Fruit fly (Drosophila melanogaster) whole organism, embryonic: ENCODE measurements around the gene Wdr33.
A peak's percentile ranks its signal among the peaks of the same experiment; 100 is the strongest.

Source experiments
- Adf1 ChIP-seq: fragments of 200-800 bp; sonication (Bioruptor generic); IDR thresholded peaks from 2 replicates; pipeline ENCODE4 v1.3.6; 2022; ENCODE audit warnings: missing biosample characterization, missing genetic modification characterization
- Antp ChIP-seq: fragments of 200-800 bp; sonication (Bioruptor generic); optimal IDR thresholded peaks from 3 replicates; lab custom pipeline; 2016; ENCODE audit warnings: missing biosample characterization, missing genetic modification characterization
- Bgb ChIP-seq: fragments of 200-800 bp; sonication (Bioruptor generic); IDR thresholded peaks from 2 replicates; pipeline ENCODE4 v1.3.6; 2022; ENCODE audit warnings: missing biosample characterization, missing genetic modification characterization; ENCODE audit not compliant: partially characterized antibody
- Bteb2 ChIP-seq: fragments of 200-800 bp; sonication (Bioruptor generic); optimal IDR thresholded peaks from 2 replicates; lab custom pipeline; 2016; ENCODE audit warnings: missing biosample characterization, missing genetic modification characterization
- CG10431 ChIP-seq: fragments of 200-800 bp; sonication (Bioruptor generic); optimal IDR thresholded peaks from 3 replicates; lab custom pipeline; 2018; ENCODE audit warnings: missing biosample characterization, mild to moderate bottlenecking, missing genetic modification characterization
- CG12942 ChIP-seq: fragments of 200-800 bp; sonication (Bioruptor generic); optimal IDR thresholded peaks from 3 replicates; lab custom pipeline; 2016; ENCODE audit warnings: missing biosample characterization, missing genetic modification characterization
- CG14710 ChIP-seq: fragments of 200-800 bp; sonication (Bioruptor generic); optimal IDR thresholded peaks from 3 replicates; lab custom pipeline; 2019; ENCODE audit warnings: missing biosample characterization, mild to moderate bottlenecking, missing genetic modification characterization, moderate library complexity
- CG17612 ChIP-seq: fragments of 200-800 bp; sonication (Bioruptor generic); IDR thresholded peaks from 2 replicates; pipeline ENCODE4 v1.3.6; 2022; ENCODE audit warnings: missing biosample characterization, missing genetic modification characterization
- CG1832 ChIP-seq: fragments of 200-800 bp; sonication (Bioruptor generic); optimal IDR thresholded peaks from 2 replicates; lab custom pipeline; 2017; ENCODE audit warnings: missing biosample characterization, mild to moderate bottlenecking, missing genetic modification characterization, inconsistent platforms
- CG2120 ChIP-seq: fragments of 200-800 bp; sonication (Bioruptor generic); optimal IDR thresholded peaks from 3 replicates; lab custom pipeline; 2016; ENCODE audit warnings: missing biosample characterization, missing genetic modification characterization
- CG3407 ChIP-seq: fragments of 200-800 bp; sonication (Bioruptor generic); optimal IDR thresholded peaks from 2 replicates; lab custom pipeline; 2018; ENCODE audit warnings: missing biosample characterization, mild to moderate bottlenecking, missing genetic modification characterization
- CG34376 ChIP-seq: fragments of 200-800 bp; sonication (Bioruptor generic); optimal IDR thresholded peaks from 2 replicates; lab custom pipeline; 2018; ENCODE audit warnings: missing biosample characterization, mild to moderate bottlenecking, missing genetic modification characterization
- CG3726 ChIP-seq: fragments of 200-800 bp; sonication (Bioruptor generic); IDR thresholded peaks from 3 replicates; pipeline ENCODE4, ENCODE4 v1.3.6; 2022; ENCODE audit warnings: missing biosample characterization, missing genetic modification characterization
- CG4404 ChIP-seq: fragments of 200-800 bp; sonication (Bioruptor generic); IDR thresholded peaks from 2 replicates; pipeline ENCODE4 v1.3.6; 2022; ENCODE audit warnings: missing biosample characterization, missing genetic modification characterization
- CG4854 ChIP-seq: fragments of 200-800 bp; sonication (Bioruptor generic); optimal IDR thresholded peaks from 2 replicates; lab custom pipeline; 2016; ENCODE audit warnings: missing biosample characterization, missing genetic modification characterization, inconsistent platforms
- CG5245 ChIP-seq: fragments of 200-800 bp; sonication (Bioruptor generic); optimal IDR thresholded peaks from 3 replicates; lab custom pipeline; 2016; ENCODE audit warnings: missing biosample characterization, missing genetic modification characterization
- CG6813 ChIP-seq: fragments of 200-800 bp; sonication (Bioruptor generic); optimal IDR thresholded peaks from 2 replicates; lab custom pipeline; 2017; ENCODE audit warnings: missing biosample characterization, missing genetic modification characterization, mild to moderate bottlenecking, moderate library complexity, missing genetic modification reagents
- CG7745 ChIP-seq: fragments of 200-800 bp; sonication (Bioruptor generic); optimal IDR thresholded peaks from 2 replicates; lab custom pipeline; 2018; ENCODE audit warnings: missing biosample characterization, mild to moderate bottlenecking, missing genetic modification characterization, moderate library complexity
- CG7963 ChIP-seq: fragments of 200-800 bp; sonication (Bioruptor generic); IDR thresholded peaks from 3 replicates; pipeline ENCODE4 v1.3.6; 2022; ENCODE audit warnings: missing biosample characterization, missing genetic modification characterization; ENCODE audit not compliant: partially characterized antibody
- CG8388 ChIP-seq: fragments of 200-800 bp; sonication (Bioruptor generic); optimal IDR thresholded peaks from 2 replicates; lab custom pipeline; 2019; ENCODE audit warnings: missing biosample characterization, mild to moderate bottlenecking, missing genetic modification characterization, moderate library complexity
- Doc3 ChIP-seq: fragments of 200-800 bp; sonication (Bioruptor generic); IDR thresholded peaks from 3 replicates; pipeline ENCODE4 v1.3.6; 2022; ENCODE audit warnings: missing biosample characterization, missing genetic modification characterization; ENCODE audit not compliant: partially characterized antibody
- Elba2 ChIP-seq: fragments of 200-800 bp; sonication (Bioruptor generic); optimal IDR thresholded peaks from 3 replicates; lab custom pipeline; 2016; ENCODE audit warnings: missing biosample characterization, missing genetic modification characterization
- Nf-YC ChIP-seq: fragments of 200-800 bp; optimal IDR thresholded peaks from 3 replicates; lab custom pipeline; 2019; ENCODE audit warnings: missing biosample characterization, mild to moderate bottlenecking, missing genetic modification characterization, moderate library complexity
- Scr ChIP-seq: fragments of 200-800 bp; sonication (Bioruptor generic); IDR thresholded peaks from 2 replicates; pipeline ENCODE4 v1.3.6; 2022; ENCODE audit warnings: missing biosample characterization, missing genetic modification characterization; ENCODE audit not compliant: partially characterized antibody
- aop ChIP-seq: fragments of 200-800 bp; sonication (Bioruptor generic); IDR thresholded peaks from 2 replicates; pipeline ENCODE4 v1.3.6; 2022; ENCODE audit warnings: missing biosample characterization, missing genetic modification characterization
- ap ChIP-seq: fragments of 200-800 bp; sonication (Bioruptor generic); IDR thresholded peaks from 2 replicates; pipeline ENCODE4 v1.3.6; 2022; ENCODE audit warnings: missing biosample characterization, missing genetic modification characterization
- bbx ChIP-seq: fragments of 200-800 bp; sonication (Bioruptor generic); IDR thresholded peaks from 2 replicates; pipeline ENCODE4 v1.3.6; 2022; ENCODE audit warnings: missing biosample characterization, missing genetic modification characterization; ENCODE audit not compliant: partially characterized antibody
- cad ChIP-seq: fragments of >200 bp; optimal IDR thresholded peaks from 2 replicates; lab custom pipeline; 2017; ENCODE audit warnings: missing biosample characterization, missing genetic modification characterization
- cato ChIP-seq: fragments of 200-800 bp; sonication (Bioruptor generic); optimal IDR thresholded peaks from 2 replicates; lab custom pipeline; 2016; ENCODE audit warnings: missing biosample characterization, missing genetic modification characterization, borderline replicate concordance
- fd3F ChIP-seq: fragments of 200-800 bp; sonication (Bioruptor generic); optimal IDR thresholded peaks from 2 replicates; lab custom pipeline; 2018; ENCODE audit warnings: missing biosample characterization, mild to moderate bottlenecking, missing genetic modification characterization, moderate library complexity
- jigr1 ChIP-seq: fragments of 200-800 bp; sonication (Bioruptor generic); IDR thresholded peaks from 3 replicates; pipeline ENCODE4 v1.3.6; 2022; ENCODE audit warnings: missing biosample characterization, missing genetic modification characterization
- kni ChIP-seq: fragments of 200-800 bp; sonication (Bioruptor generic); optimal IDR thresholded peaks from 3 replicates; lab custom pipeline; 2017; ENCODE audit warnings: mild to moderate bottlenecking, missing biosample characterization, missing genetic modification reagents, missing genetic modification characterization
- lov ChIP-seq, 2 experiments: fragments of 200-800 bp in 1 of 2; fragments of >200 bp in 1 of 2; sonication (Bioruptor generic) in 1 of 2; IDR thresholded peaks in 1 of 2; optimal IDR thresholded peaks in 1 of 2; 2 replicates in 1 of 2; 3 replicates in 1 of 2; pipeline versions ENCODE4 v1.3.6 to Lab custom; 2017 to 2022; ENCODE audit warnings: missing biosample characterization in 1 of 2, missing genetic modification characterization in 1 of 2
- maf-S ChIP-seq: fragments of 200-800 bp; sonication (Bioruptor generic); optimal IDR thresholded peaks from 2 replicates; lab custom pipeline; 2016; ENCODE audit warnings: missing biosample characterization, missing genetic modification characterization
- oc ChIP-seq: fragments of 200-800 bp; sonication (Bioruptor generic); optimal IDR thresholded peaks from 2 replicates; lab custom pipeline; 2018; ENCODE audit warnings: missing biosample characterization, mild to moderate bottlenecking, missing genetic modification characterization, moderate library complexity
- pan ChIP-seq, 4 experiments: fragments of >200 bp in 3 of 4; fragments of 200-800 bp in 1 of 4; sonication (Bioruptor generic) in 1 of 4; optimal IDR thresholded peaks in 3 of 4; IDR thresholded peaks in 1 of 4; 2 replicates each; pipeline versions ENCODE4 v1.3.6 to Lab custom; 2017 to 2022; ENCODE audit warnings: missing biosample characterization in 2 of 4, missing genetic modification characterization in 2 of 4, mixed read lengths in 1 of 4
- pnt ChIP-seq: fragments of 200-800 bp; sonication (Bioruptor generic); optimal IDR thresholded peaks from 3 replicates; lab custom pipeline; 2016; ENCODE audit warnings: missing biosample characterization, missing genetic modification characterization
- repo ChIP-seq: fragments of 200-800 bp; sonication (Bioruptor generic); optimal IDR thresholded peaks from 2 replicates; lab custom pipeline; 2016; ENCODE audit warnings: missing biosample characterization, missing genetic modification characterization
- ro ChIP-seq: fragments of 200-800 bp; sonication (Bioruptor generic); IDR thresholded peaks from 2 replicates; pipeline ENCODE4 v1.3.6; 2022; ENCODE audit warnings: missing biosample characterization, missing genetic modification characterization
- so ChIP-seq: fragments of 200-800 bp; sonication (Bioruptor generic); IDR thresholded peaks from 3 replicates; pipeline ENCODE4 v1.3.6; 2022; ENCODE audit warnings: missing biosample characterization, missing genetic modification characterization
- stc ChIP-seq: fragments of 200-800 bp; sonication (Bioruptor generic); IDR thresholded peaks from 2 replicates; pipeline ENCODE4 v1.3.6; 2022; ENCODE audit warnings: missing biosample characterization, missing genetic modification characterization
- tap ChIP-seq: fragments of 200-800 bp; optimal IDR thresholded peaks from 3 replicates; lab custom pipeline; 2019; ENCODE audit warnings: missing biosample characterization, mild to moderate bottlenecking, missing genetic modification characterization, moderate library complexity
- trh ChIP-seq: fragments of 200-800 bp; sonication (Bioruptor generic); optimal IDR thresholded peaks from 2 replicates; lab custom pipeline; 2016; ENCODE audit warnings: missing biosample characterization, missing genetic modification characterization
- tx ChIP-seq: fragments of 200-800 bp; sonication (Bioruptor generic); optimal IDR thresholded peaks from 2 replicates; lab custom pipeline; 2016; ENCODE audit warnings: missing biosample characterization, missing genetic modification characterization
- unc-4 ChIP-seq: fragments of 200-800 bp; sonication (Bioruptor generic); IDR thresholded peaks from 2 replicates; pipeline ENCODE4 v1.3.6; 2022; ENCODE audit warnings: missing biosample characterization, missing genetic modification characterization; ENCODE audit not compliant: partially characterized antibody
- zen ChIP-seq: fragments of 200-800 bp; sonication (Bioruptor generic); optimal IDR thresholded peaks from 3 replicates; lab custom pipeline; 2018; ENCODE audit warnings: missing biosample characterization, mild to moderate bottlenecking, missing genetic modification characterization, moderate library complexity
- zen2 ChIP-seq: fragments of 200-800 bp; sonication (Bioruptor generic); IDR thresholded peaks from 3 replicates; pipeline ENCODE4 v1.3.6; 2022; ENCODE audit warnings: missing biosample characterization, missing genetic modification characterization; ENCODE audit not compliant: partially characterized antibody

Gene Wdr33

dm6 chr3R:5648569-5649476 lies 11.6 kb upstream of the Wdr33 start, which contains the start of the genes MTA1-like and Sec23 (continued):
- TF ChIP-seq pan (optimal IDR thresholded peaks at IDR 0.05; lab: Kevin White, UChicago): no peak
- peak in 1 of 2 experiments; percentile 17 for TF ChIP-seq pan (GFP tag; optimal IDR thresholded peaks at IDR 0.05 in 1 of 2, IDR thresholded peaks at IDR 0.05 in 1 of 2)
- no peak for TF ChIP-seq cad (GFP tag; lab: Kevin White, UChicago)
- TF ChIP-seq CG1832 (GFP tag; lab: Kevin White, UChicago): no peak
- peak; percentile 98 for TF ChIP-seq Scr (GFP tag; lab: Robert Waterston, UW)
- TF ChIP-seq Bgb: peak; percentile 88
- no peak for TF ChIP-seq repo (GFP tag; lab: Kevin White, UChicago)
- no peak for TF ChIP-seq cato (GFP tag; lab: Kevin White, UChicago)
- no peak for TF ChIP-seq lov (optimal IDR thresholded peaks at IDR 0.05; lab: Kevin White, UChicago)
- TF ChIP-seq lov (GFP tag; IDR thresholded peaks at IDR 0.05; lab: Robert Waterston, UW): no peak
- peak; percentile 94 for TF ChIP-seq Doc3 (GFP tag; lab: Robert Waterston, UW)
- TF ChIP-seq oc (tag; lab: Kevin White, UChicago): no peak
- peak; percentile 92 for TF ChIP-seq unc-4
- no peak for TF ChIP-seq Bteb2
- TF ChIP-seq CG12942 (GFP tag; lab: Kevin White, UChicago): peak; percentile 52
- no peak for TF ChIP-seq fd3F (GFP tag; lab: Kevin White, UChicago)
- no peak for TF ChIP-seq CG5245
- TF ChIP-seq CG3407 (GFP tag; lab: Kevin White, UChicago): peak; percentile 10
- TF ChIP-seq CG4854 (GFP tag; lab: Kevin White, UChicago): no peak
- TF ChIP-seq CG14710 (tag; lab: Kevin White, UChicago): peak; percentile 85
- TF ChIP-seq CG7745 (tag; lab: Kevin White, UChicago): no peak
- peak; percentile 82 for TF ChIP-seq Elba2 (GFP tag; lab: Kevin White, UChicago)
- TF ChIP-seq kni (GFP tag; lab: Kevin White, UChicago): peak; percentile 14
- peak; percentile 35; the same call in 1 of the 2 replicates for TF ChIP-seq CG4404 (GFP tag; lab: Robert Waterston, UW)
- no peak for TF ChIP-seq so (GFP tag; lab: Robert Waterston, UW)
- TF ChIP-seq tx (GFP tag; lab: Kevin White, UChicago): peak; percentile 14
- no peak for TF ChIP-seq Antp (GFP tag; lab: Kevin White, UChicago)
- no peak for TF ChIP-seq ro
- no peak for TF ChIP-seq CG3726 (GFP tag; lab: Robert Waterston, UW)
- peak; percentile 28 for TF ChIP-seq CG8388 (GFP tag; lab: Kevin White, UChicago)
- peak; percentile 51 for TF ChIP-seq CG2120 (GFP tag; lab: Kevin White, UChicago)
- peak; percentile 58 for TF ChIP-seq zen (tag; lab: Kevin White, UChicago)
- TF ChIP-seq Adf1 (GFP tag; lab: Robert Waterston, UW): no peak
- peak; percentile 57 for TF ChIP-seq CG10431 (GFP tag; lab: Kevin White, UChicago)
- no peak for TF ChIP-seq maf-S (GFP tag; lab: Kevin White, UChicago)
- TF ChIP-seq Nf-YC (tag; lab: Kevin White, UChicago): peak; percentile 69
- peak; percentile 46 for TF ChIP-seq tap (tag; lab: Kevin White, UChicago)
- no peak for TF ChIP-seq aop (GFP tag; lab: Robert Waterston, UW)
- peak; percentile 79; the same call in 2 of the 3 replicates for TF ChIP-seq jigr1 (GFP tag; lab: Robert Waterston, UW)
- peak; percentile 8 for TF ChIP-seq trh (GFP tag; lab: Kevin White, UChicago)
- TF ChIP-seq CG34376: peak; percentile 46
- TF ChIP-seq stc (GFP tag; lab: Robert Waterston, UW): no peak
- TF ChIP-seq CG6813 (GFP tag; lab: Kevin White, UChicago): peak; percentile 7
- TF ChIP-seq bbx: peak; percentile 90
- TF ChIP-seq CG7963 (GFP tag; lab: Robert Waterston, UW): peak; percentile 74; the same call in 2 of the 3 replicates
- TF ChIP-seq ap (GFP tag; lab: Robert Waterston, UW): no peak
- TF ChIP-seq pnt: no peak
- TF ChIP-seq CG17612 (GFP tag; lab: Robert Waterston, UW): no peak
- TF ChIP-seq zen2 (GFP tag; lab: Robert Waterston, UW): peak; percentile 85; the same call in 2 of the 3 replicates
